Worm (Caenorhabditis elegans) whole organism, L1 larva: ENCODE data around the gene T04G9.7.

Experiments used
- C04F5.9 ChIP-seq: sonication (generic microtip); optimal IDR thresholded peaks from 2 replicates; lab custom pipeline; 2016; ENCODE audit warnings: missing genetic modification characterization, missing compliant biosample characterization
- Y116A8C.19 ChIP-seq: sonication (generic microtip); optimal IDR thresholded peaks from 2 replicates; lab custom pipeline; 2016; ENCODE audit warnings: missing compliant biosample characterization, missing genetic modification characterization, borderline replicate concordance
- aha-1 ChIP-seq: fragments of 150-350 bp; optimal IDR thresholded peaks from 2 replicates; lab custom pipeline; 2014; ENCODE audit warnings: missing biosample characterization, missing genetic modification characterization
- alr-1 ChIP-seq: fragments of 200-800 bp; sonication (Bioruptor generic); optimal IDR thresholded peaks from 2 replicates; lab custom pipeline; 2018; ENCODE audit warnings: borderline replicate concordance, mild to moderate bottlenecking, missing genetic modification characterization, missing compliant biosample characterization
- aly-2 ChIP-seq: fragments of 150-350 bp; optimal IDR thresholded peaks from 2 replicates; lab custom pipeline; 2014; ENCODE audit warnings: missing biosample characterization, missing genetic modification characterization
- blmp-1 ChIP-seq: fragments of 150-350 bp; optimal IDR thresholded peaks from 2 replicates; lab custom pipeline; 2014; ENCODE audit warnings: missing biosample characterization, missing genetic modification characterization
- ceh-88 ChIP-seq: fragments of 200-800 bp; sonication (Bioruptor generic); IDR thresholded peaks from 2 replicates; pipeline ENCODE4 v1.3.6; 2022; ENCODE audit warnings: missing genetic modification characterization, missing compliant biosample characterization
- ceh-90 ChIP-seq: sonication (generic microtip); optimal IDR thresholded peaks from 2 replicates; lab custom pipeline; 2016; ENCODE audit warnings: missing genetic modification characterization, missing compliant biosample characterization
- dsc-1 ChIP-seq: sonication (generic microtip); optimal IDR thresholded peaks from 2 replicates; lab custom pipeline; 2016; ENCODE audit warnings: mild to moderate bottlenecking, missing genetic modification characterization, missing compliant biosample characterization
- efl-1 ChIP-seq, 4 experiments: fragments of 150-350 bp; optimal IDR thresholded peaks in 3 of 4; peaks in 1 of 4; 1 replicate in 1 of 4; 2 replicates in 3 of 4; lab custom pipeline; 2014; ENCODE audit warnings: missing biosample characterization in 2 of 4, missing genetic modification characterization in 2 of 4, missing genetic modification reagents in 2 of 4
- efl-3 ChIP-seq: fragments of 200-800 bp; sonication (Bioruptor generic); optimal IDR thresholded peaks from 2 replicates; lab custom pipeline; 2018; ENCODE audit warnings: mild to moderate bottlenecking, missing genetic modification characterization, missing compliant biosample characterization
- grh-1 ChIP-seq: fragments of 200-800 bp; sonication (Bioruptor generic); IDR thresholded peaks from 2 replicates; pipeline ENCODE4 v1.3.6; 2022; ENCODE audit warnings: missing genetic modification reagents, missing genetic modification characterization, missing compliant biosample characterization
- hlh-4 ChIP-seq: sonication (generic microtip); optimal IDR thresholded peaks from 2 replicates; lab custom pipeline; 2016; ENCODE audit warnings: mild to moderate bottlenecking, missing genetic modification characterization, missing compliant biosample characterization
- irx-1 ChIP-seq: sonication (generic microtip); optimal IDR thresholded peaks from 2 replicates; lab custom pipeline; 2016; ENCODE audit warnings: missing genetic modification characterization, missing compliant biosample characterization
- jun-1 ChIP-seq: fragments of 150-350 bp; optimal IDR thresholded peaks from 2 replicates; lab custom pipeline; 2014; ENCODE audit warnings: missing biosample characterization, missing genetic modification reagents, missing genetic modification characterization
- lin-14 ChIP-seq: fragments of 200-800 bp; sonication (Bioruptor generic); optimal IDR thresholded peaks from 2 replicates; lab custom pipeline; 2018; ENCODE audit warnings: mild to moderate bottlenecking, missing genetic modification characterization, moderate library complexity, missing compliant biosample characterization
- lin-15B ChIP-seq: fragments of 150-350 bp; sonication (generic microtip); optimal IDR thresholded peaks from 3 replicates; lab custom pipeline; 2014; ENCODE audit warnings: missing biosample characterization, missing genetic modification characterization
- lin-35 ChIP-seq, 2 experiments: fragments of 150-350 bp; optimal IDR thresholded peaks; 2 replicates each; lab custom pipeline; 2014; ENCODE audit warnings: missing biosample characterization in 2 of 2, missing genetic modification characterization in 2 of 2, missing genetic modification reagents in 2 of 2
- lin-39 ChIP-seq: fragments of 150-350 bp; optimal IDR thresholded peaks from 2 replicates; lab custom pipeline; 2014; ENCODE audit warnings: missing biosample characterization, missing genetic modification reagents, missing genetic modification characterization
- lsy-2 ChIP-seq, 2 experiments: fragments of 150-350 bp; optimal IDR thresholded peaks; 2 replicates each; lab custom pipeline; 2014; ENCODE audit warnings: missing biosample characterization in 2 of 2, missing genetic modification characterization in 2 of 2
- mab-9 ChIP-seq: fragments of 200-800 bp; sonication (Bioruptor generic); IDR thresholded peaks from 2 replicates; pipeline ENCODE4 v1.3.6; 2022; ENCODE audit warnings: missing genetic modification reagents, missing genetic modification characterization, missing compliant biosample characterization
- mdl-1 ChIP-seq, 2 experiments: fragments of 150-350 bp; optimal IDR thresholded peaks; 2 replicates each; lab custom pipeline; 2014 to 2017; ENCODE audit warnings: missing biosample characterization in 2 of 2, missing genetic modification characterization in 2 of 2, inconsistent platforms in 1 of 2
- mef-2 ChIP-seq: fragments of 150-350 bp; optimal IDR thresholded peaks from 2 replicates; lab custom pipeline; 2014; ENCODE audit warnings: missing biosample characterization, missing genetic modification characterization
- nhr-11 ChIP-seq: fragments of 150-350 bp; optimal IDR thresholded peaks from 2 replicates; lab custom pipeline; 2014; ENCODE audit warnings: missing biosample characterization, missing genetic modification characterization
- nhr-12 ChIP-seq: sonication (generic microtip); optimal IDR thresholded peaks from 2 replicates; lab custom pipeline; 2017; ENCODE audit warnings: missing biosample characterization, missing genetic modification characterization
- nhr-19 ChIP-seq: fragments of 200-800 bp; sonication (Bioruptor generic); conservative IDR thresholded peaks from 2 replicates; pipeline ENCODE4 v1.3.6; 2022; ENCODE audit warnings: missing genetic modification characterization, missing compliant biosample characterization
- nhr-20 ChIP-seq: sonication (generic microtip); optimal IDR thresholded peaks from 2 replicates; lab custom pipeline; 2016; ENCODE audit warnings: mild to moderate bottlenecking, missing genetic modification characterization, missing compliant biosample characterization
- nhr-85 ChIP-seq: sonication (generic microtip); peaks from one replicate; lab custom pipeline; 2016; ENCODE audit warnings: missing genetic modification characterization, inconsistent platforms, missing compliant biosample characterization
- rnt-1 ChIP-seq: sonication (generic microtip); optimal IDR thresholded peaks from 2 replicates; lab custom pipeline; 2016; ENCODE audit warnings: mild to moderate bottlenecking, missing genetic modification characterization, moderate library complexity, missing compliant biosample characterization
- tbx-2 ChIP-seq: sonication (generic microtip); optimal IDR thresholded peaks from 2 replicates; lab custom pipeline; 2016; ENCODE audit warnings: missing genetic modification characterization, missing compliant biosample characterization
- tlp-1 ChIP-seq: fragments of 150-350 bp; optimal IDR thresholded peaks from 2 replicates; lab custom pipeline; 2014; ENCODE audit warnings: missing biosample characterization, missing genetic modification characterization
- unc-98 ChIP-seq: fragments of 200-800 bp; sonication (Bioruptor generic); IDR thresholded peaks from 2 replicates; pipeline ENCODE4 v1.3.6; 2022; ENCODE audit warnings: missing genetic modification characterization, missing compliant biosample characterization
- zag-1 ChIP-seq: fragments of 150-350 bp; optimal IDR thresholded peaks from 2 replicates; lab custom pipeline; 2014; ENCODE audit warnings: missing biosample characterization, missing genetic modification characterization
- ztf-11 ChIP-seq, 2 experiments: sonication (generic microtip); optimal IDR thresholded peaks; 2 replicates each; lab custom pipeline; 2016 to 2017; ENCODE audit warnings: missing genetic modification characterization in 2 of 2, missing biosample characterization in 1 of 2, missing compliant biosample characterization in 1 of 2
- ztf-4 ChIP-seq: fragments of 150-350 bp; optimal IDR thresholded peaks from 2 replicates; lab custom pipeline; 2014; ENCODE audit warnings: missing biosample characterization, missing genetic modification characterization

Gene T04G9.7

DNA sequence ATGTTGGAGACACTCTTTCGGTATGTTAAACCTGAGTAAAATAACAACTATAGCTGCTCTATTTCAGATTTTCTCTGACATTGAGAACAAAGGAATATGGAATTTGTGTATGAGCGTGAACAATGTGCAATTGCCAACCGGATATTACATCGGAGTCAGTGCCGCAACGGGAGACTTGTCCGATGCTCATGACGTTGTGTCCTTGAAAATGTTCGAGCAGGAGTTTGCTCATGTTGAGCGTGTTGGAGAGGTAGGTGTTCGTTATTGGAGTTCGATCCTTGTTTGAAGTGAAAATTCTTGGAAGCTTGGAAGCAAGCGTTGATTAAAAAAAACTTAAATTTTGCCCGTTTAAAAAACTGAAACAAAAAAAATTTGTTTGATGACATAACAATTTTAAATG, 1.1 kb upstream of the T04G9.7 start:
- TF ChIP-seq C04F5.9: no peak
- TF ChIP-seq aly-2 (tag; lab: Kevin White, UChicago): no peak
- TF ChIP-seq efl-1 (optimal IDR thresholded peaks at IDR 0.05; lab: Kevin White, UChicago): no peak
- peak in 1 of 2 experiments; percentile 55 for TF ChIP-seq efl-1 (GFP tag; optimal IDR thresholded peaks at IDR 0.05 in 1 of 2; lab: Kevin White, UChicago)

DNA sequence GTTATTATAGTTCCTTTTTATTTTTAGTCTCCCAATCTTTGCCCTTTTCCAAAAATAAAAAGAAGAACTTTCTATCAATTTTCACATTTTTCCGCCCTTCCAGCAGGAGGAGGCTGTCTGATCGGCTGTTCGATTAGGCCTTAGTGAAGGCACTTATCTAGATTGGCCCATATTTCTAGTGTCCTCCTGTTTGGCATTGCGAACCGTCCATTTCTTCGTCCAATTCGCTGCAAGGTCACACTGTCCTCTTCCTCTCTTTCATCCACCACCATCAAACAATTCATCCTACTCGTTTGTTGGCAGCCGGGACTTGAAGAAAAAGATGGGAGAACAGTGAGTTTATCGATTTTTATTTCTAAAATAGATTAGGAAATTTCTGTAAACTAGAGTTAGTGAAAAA, 1.5 kb downstream of the T04G9.7 start, which contains the start of gene T04G9.4:
Gene T04G9.4 (plus strand): TSS at position 293 of the 400 bp plus-strand sequence.
- peak; percentile 56 for TF ChIP-seq blmp-1
- peak; percentile 79 for TF ChIP-seq nhr-85 (tag; lab: Kevin White, UChicago)
- TF ChIP-seq lin-14: peak; percentile 62
- peak; percentile 5 for TF ChIP-seq nhr-20 (tag; lab: Kevin White, UChicago)
- TF ChIP-seq ceh-88 (GFP tag; lab: Robert Waterston, UW): no peak

DNA sequence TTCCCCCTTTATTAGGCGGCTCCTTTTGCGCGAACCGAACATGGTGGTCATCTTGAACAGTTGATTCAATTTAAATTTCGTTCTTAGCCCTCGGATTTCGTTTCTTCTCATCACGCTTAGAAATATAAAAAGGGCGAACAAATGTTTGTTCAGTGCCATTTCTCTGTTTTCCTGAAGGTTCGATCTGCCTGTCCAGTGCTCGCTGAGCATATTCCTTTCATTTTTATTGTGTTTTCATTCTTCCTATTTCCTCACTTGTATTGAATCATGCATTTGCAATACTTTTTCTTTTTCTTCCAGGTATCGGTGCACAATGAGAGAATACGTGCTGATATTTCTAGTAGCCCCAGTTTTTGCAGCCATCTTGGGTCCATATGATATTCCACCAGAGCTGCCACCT, 6.8 kb downstream of the T04G9.7 start, which contains the start of gene nas-15:
Gene nas-15 (plus strand): TSS at position 301 of the 400 bp plus-strand sequence.
- no peak for TF ChIP-seq zag-1 (tag; lab: Kevin White, UChicago)
- no peak for TF ChIP-seq efl-1 (optimal IDR thresholded peaks at IDR 0.05; lab: Kevin White, UChicago)
- no peak for TF ChIP-seq efl-1 (GFP tag; optimal IDR thresholded peaks at IDR 0.05 in 1 of 2; lab: Kevin White, UChicago)
- no peak for TF ChIP-seq unc-98 (GFP tag; lab: Robert Waterston, UW)
- TF ChIP-seq grh-1: no peak
- no peak for TF ChIP-seq rnt-1 (tag; lab: Kevin White, UChicago)
- TF ChIP-seq mef-2 (tag; lab: Kevin White, UChicago): no peak
- no peak for TF ChIP-seq nhr-12 (tag; lab: Kevin White, UChicago)
- TF ChIP-seq Y116A8C.19: no peak
- TF ChIP-seq lin-15B (tag; lab: Kevin White, UChicago): no peak
- no peak for TF ChIP-seq lin-35 (GFP tag; optimal IDR thresholded peaks at IDR 0.05; lab: Kevin White, UChicago)
- TF ChIP-seq nhr-20 (tag; lab: Kevin White, UChicago): no peak
- TF ChIP-seq ceh-90: no peak
- TF ChIP-seq jun-1 (tag; lab: Kevin White, UChicago): no peak
- TF ChIP-seq aha-1 (tag; lab: Kevin White, UChicago): no peak
- TF ChIP-seq nhr-19 (GFP tag; lab: Robert Waterston, UW): no peak
- no peak for TF ChIP-seq ztf-4 (tag; lab: Kevin White, UChicago)
- TF ChIP-seq tlp-1: no peak
- TF ChIP-seq mab-9: no peak
- no peak for TF ChIP-seq tbx-2 (tag; lab: Kevin White, UChicago)

ce11 chrX:779259-779658, 8.6 kb downstream of the T04G9.7 start:
- TF ChIP-seq efl-3 (GFP tag; lab: Kevin White, UChicago) (no peak), nhr-12 (tag; lab: Kevin White, UChicago) (no peak), lin-39 (tag; lab: Kevin White, UChicago) (no peak), dsc-1 (no peak), hlh-4 (tag; lab: Kevin White, UChicago) (no peak), alr-1 (tag; lab: Kevin White, UChicago) (no peak), lsy-2 (tag; optimal IDR thresholded peaks at IDR 0.05; lab: Kevin White, UChicago) (no peak), irx-1 (tag; lab: Kevin White, UChicago) (no peak), ztf-11 (tag; optimal IDR thresholded peaks at IDR 0.05; lab: Kevin White, UChicago) (no peak), mdl-1 (tag; optimal IDR thresholded peaks at IDR 0.05; lab: Kevin White, UChicago) (no peak), nhr-11 (tag; lab: Kevin White, UChicago) (no peak), Y116A8C.19 (no peak)

ce11 chrX:780027-780426, 9.4 kb downstream of the T04G9.7 start:
- no peak for TF ChIP-seq efl-1 (optimal IDR thresholded peaks at IDR 0.05; lab: Kevin White, UChicago)
- TF ChIP-seq efl-1 (GFP tag; optimal IDR thresholded peaks at IDR 0.05 in 1 of 2; lab: Kevin White, UChicago): peak in 1 of 2 experiments; percentile 71
- no peak for TF ChIP-seq jun-1 (tag; lab: Kevin White, UChicago)
